Worm (Caenorhabditis elegans) whole organism, L4 larva: Measurements from ENCODE around the gene pch-2.

Source experiments
- T20F7.1 ChIP-seq: fragments of 200-800 bp; sonication (Bioruptor generic); optimal IDR thresholded peaks from 2 replicates; lab custom pipeline; 2018; ENCODE audit warnings: mild to moderate bottlenecking, missing genetic modification characterization, missing compliant biosample characterization
- Y75B8A.6 ChIP-seq: fragments of 200-800 bp; sonication (Bioruptor generic); IDR thresholded peaks from 2 replicates; pipeline ENCODE4 v1.3.6; 2022; ENCODE audit warnings: missing genetic modification reagents, missing genetic modification characterization, missing compliant biosample characterization
- arid-1 ChIP-seq: fragments of 200-800 bp; sonication (Bioruptor generic); conservative IDR thresholded peaks from 2 replicates; pipeline ENCODE4 v1.3.6; 2022; ENCODE audit warnings: missing genetic modification reagents, missing genetic modification characterization, missing compliant biosample characterization
- ceh-20 ChIP-seq: fragments of 200-800 bp; sonication (Bioruptor generic); IDR thresholded peaks from 2 replicates; pipeline ENCODE4 v1.3.6; 2022; ENCODE audit warnings: missing genetic modification reagents, missing genetic modification characterization, missing compliant biosample characterization
- dve-1 ChIP-seq: sonication (generic microtip); optimal IDR thresholded peaks from 2 replicates; lab custom pipeline; 2017; ENCODE audit warnings: antibody characterized with exemption, mild to moderate bottlenecking, missing genetic modification characterization, missing compliant biosample characterization; ENCODE audit not compliant: insufficient read depth
- egl-27 ChIP-seq: sonication (generic microtip); optimal IDR thresholded peaks from 3 replicates; lab custom pipeline; 2017; ENCODE audit warnings: missing biosample characterization, missing genetic modification reagents, missing genetic modification characterization
- fos-1 ChIP-seq: fragments of 150-350 bp; optimal IDR thresholded peaks from 2 replicates; lab custom pipeline; 2014; ENCODE audit warnings: missing biosample characterization, missing genetic modification characterization
- hif-1 ChIP-seq, 2 experiments: sonication (generic microtip); optimal IDR thresholded peaks; 2 replicates each; lab custom pipeline; 2016 to 2017; ENCODE audit warnings: missing compliant biosample characterization in 2 of 2, missing genetic modification characterization in 2 of 2, missing genetic modification reagents in 2 of 2, missing genotype in 2 of 2, mild to moderate bottlenecking in 1 of 2
- lim-7 ChIP-seq: fragments of 200-800 bp; sonication (Bioruptor generic); IDR thresholded peaks from 2 replicates; pipeline ENCODE4 v1.3.6; 2022; ENCODE audit warnings: missing genetic modification characterization, missing compliant biosample characterization
- mdt-29 ChIP-seq: fragments of 200-800 bp; sonication (Bioruptor generic); IDR thresholded peaks from 2 replicates; pipeline ENCODE4 v1.3.6; 2022; ENCODE audit warnings: missing genetic modification reagents, missing genetic modification characterization, missing compliant biosample characterization
- mxl-3 ChIP-seq: fragments of 200-800 bp; sonication (Bioruptor generic); optimal IDR thresholded peaks from 2 replicates; lab custom pipeline; 2018; ENCODE audit warnings: mild to moderate bottlenecking, missing genetic modification characterization, missing compliant biosample characterization
- nhr-48 ChIP-seq: sonication (generic microtip); optimal IDR thresholded peaks from 2 replicates; lab custom pipeline; 2016; ENCODE audit warnings: mild to moderate bottlenecking, missing genetic modification characterization, missing compliant biosample characterization
- nhr-77 ChIP-seq: fragments of 150-350 bp; optimal IDR thresholded peaks from 2 replicates; lab custom pipeline; 2014; ENCODE audit warnings: missing biosample characterization, missing genetic modification characterization
- pqm-1 ChIP-seq: sonication (generic microtip); optimal IDR thresholded peaks from 2 replicates; lab custom pipeline; 2017; ENCODE audit warnings: missing biosample characterization, missing genetic modification characterization

ce11 chrII:8127794-8128193 is 30.4 kb upstream of the pch-2 start:
- no peak for TF ChIP-seq arid-1 (GFP tag; lab: Robert Waterston, UW)
- TF ChIP-seq fos-1 (tag; lab: Kevin White, UChicago): no peak
- TF ChIP-seq nhr-48 (tag; lab: Kevin White, UChicago): no peak
- no peak for TF ChIP-seq pqm-1
- TF ChIP-seq dve-1 (tag; lab: Kevin White, UChicago): no peak
- no peak for TF ChIP-seq nhr-77
- TF ChIP-seq ceh-20: no peak
- TF ChIP-seq Y75B8A.6 (GFP tag; lab: Robert Waterston, UW): no peak
- no peak for TF ChIP-seq mxl-3 (GFP tag; lab: Kevin White, UChicago)
- no peak for TF ChIP-seq T20F7.1 (GFP tag; lab: Kevin White, UChicago)
- TF ChIP-seq egl-27 (tag; lab: Kevin White, UChicago): no peak
- TF ChIP-seq lim-7 (GFP tag; lab: Robert Waterston, UW): no peak
- no peak for TF ChIP-seq hif-1 (tag; optimal IDR thresholded peaks at IDR 0.05; lab: Kevin White, UChicago)
- no peak for TF ChIP-seq mdt-29 (GFP tag; lab: Robert Waterston, UW)
